Worm (Caenorhabditis elegans) whole organism, young adult: ENCODE measurements around the gene pola-1.
A peak's percentile ranks its signal among the peaks of the same experiment; 100 is the strongest.

Source experiments
- B0261.1 ChIP-seq: sonication (generic microtip); optimal IDR thresholded peaks from 2 replicates; lab custom pipeline; 2016; ENCODE audit warnings: mild to moderate bottlenecking, missing genetic modification characterization, moderate library complexity, missing compliant biosample characterization
- D2030.7 ChIP-seq: fragments of 200-800 bp; sonication (Bioruptor generic); IDR thresholded peaks from 2 replicates; pipeline ENCODE4 v1.3.6; 2022; ENCODE audit warnings: missing genetic modification reagents, missing genetic modification characterization, missing compliant biosample characterization
- F10E7.11 ChIP-seq: sonication (generic microtip); optimal IDR thresholded peaks from 2 replicates; lab custom pipeline; 2017; ENCODE audit warnings: mild to moderate bottlenecking, missing genetic modification characterization, moderate library complexity, missing compliant biosample characterization
- F22D6.2 ChIP-seq: sonication (generic microtip); optimal IDR thresholded peaks from 2 replicates; lab custom pipeline; 2016; ENCODE audit warnings: mild to moderate bottlenecking, missing genetic modification characterization, missing compliant biosample characterization
- F23B12.7 ChIP-seq: sonication (generic microtip); optimal IDR thresholded peaks from 2 replicates; lab custom pipeline; 2017; ENCODE audit warnings: missing genetic modification characterization, mild to moderate bottlenecking, missing compliant biosample characterization, antibody characterized with exemption, moderate library complexity; ENCODE audit not compliant: insufficient read depth
- F37B4.10 ChIP-seq: fragments of 200-800 bp; sonication (Bioruptor generic); IDR thresholded peaks from 2 replicates; pipeline ENCODE4 v1.3.6; 2022; ENCODE audit warnings: missing genetic modification characterization, missing compliant biosample characterization
- F55B11.4 ChIP-seq: sonication (generic microtip); optimal IDR thresholded peaks from 2 replicates; lab custom pipeline; 2016; ENCODE audit warnings: missing compliant biosample characterization, missing genetic modification characterization, borderline replicate concordance; ENCODE audit not compliant: insufficient read depth
- F57A8.1 ChIP-seq: fragments of 200-800 bp; sonication (Bioruptor generic); optimal IDR thresholded peaks from 2 replicates; lab custom pipeline; 2018; ENCODE audit warnings: mild to moderate bottlenecking, missing genetic modification characterization, moderate library complexity, missing compliant biosample characterization
- K12H6.12 ChIP-seq: fragments of 200-800 bp; sonication (Bioruptor generic); optimal IDR thresholded peaks from 2 replicates; lab custom pipeline; 2018; ENCODE audit warnings: mild to moderate bottlenecking, missing genetic modification characterization, missing compliant biosample characterization
- T26A5.8 ChIP-seq: sonication (generic microtip); optimal IDR thresholded peaks from 2 replicates; lab custom pipeline; 2016; ENCODE audit warnings: missing genetic modification characterization, missing compliant biosample characterization
- Y53G8AR.9 ChIP-seq: fragments of 200-800 bp; sonication (Bioruptor generic); conservative IDR thresholded peaks from 2 replicates; pipeline ENCODE4 v1.3.6; 2022; ENCODE audit warnings: missing genetic modification reagents, missing genetic modification characterization, missing compliant biosample characterization
- aptf-3 ChIP-seq: fragments of 200-800 bp; sonication (Bioruptor generic); IDR thresholded peaks from 2 replicates; pipeline ENCODE4 v1.3.6; 2022; ENCODE audit warnings: missing genetic modification characterization, missing compliant biosample characterization
- attf-6 ChIP-seq: fragments of 200-800 bp; sonication (Bioruptor generic); IDR thresholded peaks from 2 replicates; pipeline ENCODE4 v1.3.6; 2022; ENCODE audit warnings: missing genetic modification reagents, missing genetic modification characterization, missing compliant biosample characterization
- bed-2 ChIP-seq: fragments of 200-800 bp; sonication (Bioruptor generic); IDR thresholded peaks from 2 replicates; pipeline ENCODE4 v1.3.6; 2022; ENCODE audit warnings: missing genetic modification reagents, missing genetic modification characterization, missing compliant biosample characterization
- ccch-3 ChIP-seq: fragments of 200-800 bp; sonication (Bioruptor generic); optimal IDR thresholded peaks from 2 replicates; lab custom pipeline; 2018; ENCODE audit warnings: mild to moderate bottlenecking, missing genetic modification characterization, missing compliant biosample characterization
- cebp-2 ChIP-seq: fragments of 200-800 bp; sonication (Bioruptor generic); IDR thresholded peaks from 2 replicates; pipeline ENCODE4 v1.3.6; 2022; ENCODE audit warnings: missing genetic modification characterization, missing compliant biosample characterization
- ceh-100 ChIP-seq: fragments of 200-800 bp; sonication (Bioruptor generic); IDR thresholded peaks from 2 replicates; pipeline ENCODE4 v1.3.6; 2022; ENCODE audit warnings: missing genetic modification reagents, missing genetic modification characterization, missing compliant biosample characterization
- ceh-27 ChIP-seq: fragments of 200-800 bp; sonication (Bioruptor generic); optimal IDR thresholded peaks from 2 replicates; lab custom pipeline; 2018; ENCODE audit warnings: mild to moderate bottlenecking, missing genetic modification characterization, moderate library complexity, missing compliant biosample characterization
- ceh-58 ChIP-seq: fragments of 200-800 bp; sonication (Bioruptor generic); IDR thresholded peaks from 2 replicates; pipeline ENCODE4 v1.3.6; 2022; ENCODE audit warnings: missing genetic modification characterization, missing compliant biosample characterization
- chd-7 ChIP-seq: sonication (generic microtip); optimal IDR thresholded peaks from 2 replicates; lab custom pipeline; 2016; ENCODE audit warnings: mild to moderate bottlenecking, missing genetic modification characterization, moderate library complexity, missing compliant biosample characterization
- die-1 ChIP-seq: sonication (generic microtip); optimal IDR thresholded peaks from 2 replicates; lab custom pipeline; 2016; ENCODE audit warnings: missing genotype, mild to moderate bottlenecking, missing genetic modification characterization, missing compliant biosample characterization
- dpl-1 ChIP-seq: fragments of 150-350 bp; optimal IDR thresholded peaks from 2 replicates; lab custom pipeline; 2014; ENCODE audit warnings: missing biosample characterization, missing genetic modification reagents, missing genetic modification characterization
- efl-1 ChIP-seq: fragments of 150-350 bp; optimal IDR thresholded peaks from 2 replicates; lab custom pipeline; 2014; ENCODE audit warnings: missing biosample characterization, missing genetic modification reagents, missing genetic modification characterization
- gei-17 ChIP-seq: fragments of 200-800 bp; sonication (Bioruptor generic); optimal IDR thresholded peaks from 2 replicates; lab custom pipeline; 2018; ENCODE audit warnings: mild to moderate bottlenecking, missing genetic modification characterization, missing compliant biosample characterization
- hlh-26 ChIP-seq: fragments of 200-800 bp; sonication (Bioruptor generic); conservative IDR thresholded peaks from 2 replicates; pipeline ENCODE4 v1.3.6; 2022; ENCODE audit warnings: missing genetic modification reagents, missing genetic modification characterization, missing compliant biosample characterization
- hmg-20 ChIP-seq: fragments of 200-800 bp; sonication (Bioruptor generic); IDR thresholded peaks from 2 replicates; pipeline ENCODE4 v1.3.6; 2022; ENCODE audit warnings: missing genetic modification reagents, missing genetic modification characterization, missing compliant biosample characterization
- lag-1 ChIP-seq: fragments of 200-800 bp; sonication (Bioruptor generic); IDR thresholded peaks from 2 replicates; pipeline ENCODE4 v1.3.6; 2022; ENCODE audit warnings: missing genetic modification reagents, missing genetic modification characterization, missing compliant biosample characterization
- lsl-1 ChIP-seq: fragments of 200-800 bp; sonication (Bioruptor generic); optimal IDR thresholded peaks from 2 replicates; lab custom pipeline; 2018; ENCODE audit warnings: mild to moderate bottlenecking, missing genetic modification characterization, moderate library complexity, missing compliant biosample characterization
- madf-3 ChIP-seq: fragments of 200-800 bp; sonication (Bioruptor generic); IDR thresholded peaks from 2 replicates; pipeline ENCODE4 v1.3.6; 2022; ENCODE audit warnings: missing genetic modification reagents, missing genetic modification characterization, missing compliant biosample characterization
- mel-28 ChIP-seq: sonication (generic microtip); optimal IDR thresholded peaks from 2 replicates; lab custom pipeline; 2016; ENCODE audit warnings: borderline replicate concordance, mild to moderate bottlenecking, missing genetic modification characterization, missing compliant biosample characterization
- nfya-2 ChIP-seq: fragments of 200-800 bp; sonication (Bioruptor generic); IDR thresholded peaks from 2 replicates; pipeline ENCODE4 v1.3.6; 2022; ENCODE audit warnings: missing genetic modification reagents, missing genetic modification characterization, missing compliant biosample characterization
- nhr-27 ChIP-seq: fragments of 200-800 bp; sonication (Bioruptor generic); optimal IDR thresholded peaks from 2 replicates; lab custom pipeline; 2018; ENCODE audit warnings: mild to moderate bottlenecking, missing genetic modification characterization, moderate library complexity, missing compliant biosample characterization
- nhr-80 ChIP-seq: sonication (generic microtip); optimal IDR thresholded peaks from 2 replicates; lab custom pipeline; 2016; ENCODE audit warnings: missing genetic modification characterization, missing compliant biosample characterization
- nhr-90 ChIP-seq: sonication (generic microtip); optimal IDR thresholded peaks from 2 replicates; lab custom pipeline; 2016; ENCODE audit warnings: missing genotype, mild to moderate bottlenecking, missing genetic modification characterization, missing compliant biosample characterization
- pbrm-1 ChIP-seq: fragments of 200-800 bp; sonication (Bioruptor generic); IDR thresholded peaks from 2 replicates; pipeline ENCODE4 v1.3.6; 2022; ENCODE audit warnings: missing genetic modification reagents, missing genetic modification characterization, missing compliant biosample characterization
- pha-4 ChIP-seq: fragments of 150-350 bp; sonication (generic microtip); optimal IDR thresholded peaks from 2 replicates; lab custom pipeline; 2014; ENCODE audit warnings: missing biosample characterization, missing genetic modification reagents, missing genetic modification characterization
- rcor-1 ChIP-seq: fragments of 200-800 bp; sonication (Bioruptor generic); IDR thresholded peaks from 2 replicates; pipeline ENCODE4 v1.3.6; 2022; ENCODE audit warnings: missing genetic modification reagents, missing genetic modification characterization, missing compliant biosample characterization
- sdz-38 ChIP-seq: sonication (generic microtip); optimal IDR thresholded peaks from 2 replicates; lab custom pipeline; 2016; ENCODE audit warnings: missing genotype, missing genetic modification characterization, missing compliant biosample characterization
- sea-2 ChIP-seq: fragments of 200-800 bp; sonication (Bioruptor generic); IDR thresholded peaks from 2 replicates; pipeline ENCODE4 v1.3.6; 2022; ENCODE audit warnings: missing genetic modification characterization, missing compliant biosample characterization
- snpc-1.1 ChIP-seq: sonication (generic microtip); optimal IDR thresholded peaks from 2 replicates; lab custom pipeline; 2017; ENCODE audit warnings: missing genetic modification characterization, mild to moderate bottlenecking, missing compliant biosample characterization, antibody characterized with exemption, moderate library complexity, missing genotype, missing genetic modification reagents; ENCODE audit not compliant: insufficient read depth
- snpc-4 ChIP-seq, 5 experiments: fragments of 150-350 bp in 1 of 5; sonication (generic microtip) in 4 of 5; optimal IDR thresholded peaks; 2 replicates each; lab custom pipeline; 2014 to 2018; ENCODE audit warnings: missing genetic modification characterization in 5 of 5, missing biosample characterization in 3 of 5, antibody characterized with exemption in 2 of 5, mild to moderate bottlenecking in 2 of 5, missing compliant biosample characterization in 2 of 5, missing genotype in 2 of 5, moderate library complexity in 2 of 5, missing genetic modification reagents in 1 of 5
- tbp1 ChIP-seq: fragments of 200-800 bp; sonication (Bioruptor generic); optimal IDR thresholded peaks from 2 replicates; lab custom pipeline; 2018; ENCODE audit warnings: mild to moderate bottlenecking, missing genetic modification characterization, missing compliant biosample characterization
- unc-62 ChIP-seq: fragments of 150-350 bp; optimal IDR thresholded peaks from 2 replicates; lab custom pipeline; 2014; ENCODE audit warnings: missing biosample characterization, missing genetic modification reagents, missing genetic modification characterization
- xnd-1 ChIP-seq: sonication (generic microtip); optimal IDR thresholded peaks from 2 replicates; lab custom pipeline; 2016; ENCODE audit warnings: missing genotype, missing genetic modification reagents, missing genetic modification characterization, missing compliant biosample characterization
- ztf-18 ChIP-seq: sonication (generic microtip); optimal IDR thresholded peaks from 2 replicates; lab custom pipeline; 2016; ENCODE audit warnings: missing genotype, mild to moderate bottlenecking, missing genetic modification characterization, missing compliant biosample characterization
- ztf-22 ChIP-seq: fragments of 200-800 bp; sonication (Bioruptor generic); optimal IDR thresholded peaks from 2 replicates; lab custom pipeline; 2018; ENCODE audit warnings: mild to moderate bottlenecking, missing genetic modification characterization, moderate library complexity, missing compliant biosample characterization
- ztf-26 ChIP-seq: sonication (generic microtip); optimal IDR thresholded peaks from 2 replicates; lab custom pipeline; 2017; ENCODE audit warnings: missing genetic modification characterization, missing compliant biosample characterization
- ztf-28 ChIP-seq: fragments of 200-800 bp; sonication (Bioruptor generic); IDR thresholded peaks from 2 replicates; pipeline ENCODE4 v1.3.6; 2022; ENCODE audit warnings: missing genetic modification reagents, missing genetic modification characterization, missing compliant biosample characterization

Gene pola-1

DNA sequence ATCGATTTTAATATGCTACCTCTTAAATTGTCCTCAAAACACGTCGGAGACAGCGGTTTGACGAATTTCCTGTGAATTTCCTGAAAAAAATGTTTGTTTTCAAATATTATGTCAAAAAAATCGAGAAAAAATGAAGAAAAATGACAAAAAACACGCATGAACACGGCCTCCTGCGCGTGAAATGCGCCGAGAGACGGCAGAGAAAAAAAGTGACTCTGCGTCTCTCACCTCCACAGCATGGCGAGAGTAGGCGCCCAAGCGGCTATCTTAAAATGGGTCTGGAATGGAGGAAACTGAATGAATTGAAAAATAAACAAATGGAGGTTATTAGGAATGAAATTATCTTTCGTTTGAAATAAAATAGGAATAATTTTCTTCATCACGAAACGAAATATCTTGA lies 31.5 kb upstream of the pola-1 start (continued):
- peak; percentile 53 for TF ChIP-seq ceh-27 (GFP tag; lab: Kevin White, UChicago)
- TF ChIP-seq nhr-80 (tag; lab: Kevin White, UChicago), result no peak
- peak; percentile 53 for TF ChIP-seq lsl-1 (GFP tag; lab: Kevin White, UChicago)
- peak; percentile 62; the same call in 1 of the 2 replicates for TF ChIP-seq Y53G8AR.9 (GFP tag; lab: Robert Waterston, UW)
- TF ChIP-seq cebp-2 (GFP tag; lab: Robert Waterston, UW), result no peak
- no peak for TF ChIP-seq mel-28
- no peak for TF ChIP-seq snpc-1.1 (tag; lab: Kevin White, UChicago)
- 0 out of 2 replicates have a peak, but pooled peaks have one; percentile 56 for TF ChIP-seq F37B4.10 (GFP tag; lab: Robert Waterston, UW)
- TF ChIP-seq F22D6.2, result no peak
- no peak for TF ChIP-seq bed-2
- TF ChIP-seq D2030.7, result peak; percentile 49; the same call in 1 of the 2 replicates
- TF ChIP-seq sea-2 (GFP tag; lab: Robert Waterston, UW), result no peak
- no peak for TF ChIP-seq chd-7 (tag; lab: Kevin White, UChicago)
- no peak for TF ChIP-seq F10E7.11 (tag; lab: Kevin White, UChicago)
- no peak for TF ChIP-seq hlh-26 (GFP tag; lab: Robert Waterston, UW)
- no peak for TF ChIP-seq lag-1 (GFP tag; lab: Robert Waterston, UW)
- no peak for TF ChIP-seq T26A5.8
- no peak for TF ChIP-seq nhr-27 (tag; lab: Kevin White, UChicago)
- TF ChIP-seq aptf-3, result no peak
- TF ChIP-seq madf-3, result 0 out of 2 replicates have a peak, but pooled peaks have one; percentile 56
- TF ChIP-seq unc-62 (GFP tag; lab: Kevin White, UChicago), result no peak
- no peak for TF ChIP-seq ceh-58 (GFP tag; lab: Robert Waterston, UW)
- TF ChIP-seq F57A8.1 (GFP tag; lab: Kevin White, UChicago), result no peak
- peak; percentile 91 for TF ChIP-seq ztf-18 (tag; lab: Kevin White, UChicago)
- peak; percentile 54 for TF ChIP-seq tbp1
- no peak for TF ChIP-seq sdz-38
- peak; percentile 65; the same call in 1 of the 2 replicates for TF ChIP-seq pbrm-1 (GFP tag; lab: Robert Waterston, UW)
- no peak for TF ChIP-seq nfya-2 (GFP tag; lab: Robert Waterston, UW)
- no peak for TF ChIP-seq rcor-1 (GFP tag; lab: Robert Waterston, UW)
- TF ChIP-seq ceh-100 (GFP tag; lab: Robert Waterston, UW), result peak; percentile 88
- TF ChIP-seq gei-17 (GFP tag; lab: Kevin White, UChicago), result no peak
- TF ChIP-seq pha-4 (tag; lab: Kevin White, UChicago), result no peak
- TF ChIP-seq ztf-22 (GFP tag; lab: Kevin White, UChicago), result no peak
- no peak for TF ChIP-seq ccch-3 (GFP tag; lab: Kevin White, UChicago)
- TF ChIP-seq K12H6.12 (tag; lab: Kevin White, UChicago), result peak; percentile 54
- peak; percentile 48 for TF ChIP-seq F23B12.7 (tag; lab: Kevin White, UChicago)
- no peak for TF ChIP-seq xnd-1 (tag; lab: Kevin White, UChicago)
- TF ChIP-seq ztf-26 (tag; lab: Kevin White, UChicago), result peak; percentile 63
- no peak for TF ChIP-seq B0261.1 (tag; lab: Kevin White, UChicago)
- no peak for TF ChIP-seq die-1 (tag; lab: Kevin White, UChicago)
- 0 out of 2 replicates have a peak, but pooled peaks have one; percentile 9 for TF ChIP-seq ztf-28 (GFP tag; lab: Robert Waterston, UW)
- no peak for TF ChIP-seq F55B11.4 (tag; lab: Kevin White, UChicago)
- TF ChIP-seq nhr-90 (tag; lab: Kevin White, UChicago), result no peak
- TF ChIP-seq dpl-1 (GFP tag; lab: Kevin White, UChicago), result no peak
- no peak for TF ChIP-seq snpc-4 (GFP tag; optimal IDR thresholded peaks at IDR 0.05; lab: Kevin White, UChicago)
- peak; percentile 0 to 64 (median 44) for TF ChIP-seq snpc-4 (tag; optimal IDR thresholded peaks at IDR 0.05; lab: Kevin White, UChicago)
- TF ChIP-seq hmg-20 (GFP tag; lab: Robert Waterston, UW), result no peak
- TF ChIP-seq efl-1 (GFP tag; lab: Kevin White, UChicago), result no peak
- TF ChIP-seq attf-6 (GFP tag; lab: Robert Waterston, UW), result no peak
